Worm (Caenorhabditis elegans): Measurements from ENCODE around the gene H03E18.1.

- TF ChIP-seq zfh-2 (GFP tag; conservative IDR thresholded peaks at IDR 0.05), result no peak
- TF ChIP-seq Y56A3A.18 (GFP tag; IDR thresholded peaks at IDR 0.05), result no peak
- no peak for TF ChIP-seq snpc-4 (GFP tag; optimal IDR thresholded peaks at IDR 0.05)
- TF ChIP-seq snpc-4 (tag; optimal IDR thresholded peaks at IDR 0.05), result no peak
- TF ChIP-seq lin-35 (GFP tag; optimal IDR thresholded peaks at IDR 0.05), result no peak
- TF ChIP-seq nfya-1 (tag; optimal IDR thresholded peaks at IDR 0.05; ENCODE audit: borderline replicate concordance, insufficient read depth), result no peak
- no peak for TF ChIP-seq C06A6.2 (GFP tag; conservative IDR thresholded peaks at IDR 0.05)
- TF ChIP-seq pha-4 (tag; optimal IDR thresholded peaks at IDR 0.05), result no peak
- no peak for TF ChIP-seq efl-1 (GFP tag; optimal IDR thresholded peaks at IDR 0.05)
- no peak for TF ChIP-seq tlf-1 (GFP tag; optimal IDR thresholded peaks at IDR 0.05)
- TF ChIP-seq dpff-1 (tag; optimal IDR thresholded peaks at IDR 0.05), result no peak
- TF ChIP-seq ceh-58 (GFP tag; IDR thresholded peaks at IDR 0.05), result no peak
- no peak for TF ChIP-seq athp-1 (tag; optimal IDR thresholded peaks at IDR 0.05)
- no peak for TF ChIP-seq lin-26 (GFP tag; IDR thresholded peaks at IDR 0.05)
Observed at ce11 chrX:8492750-8493149, 14.9 kb upstream of the H03E18.1 start.

Measured in whole organism, young adult.